Worm (Caenorhabditis elegans): ENCODE measurements around the gene gpla-1.

DNA sequence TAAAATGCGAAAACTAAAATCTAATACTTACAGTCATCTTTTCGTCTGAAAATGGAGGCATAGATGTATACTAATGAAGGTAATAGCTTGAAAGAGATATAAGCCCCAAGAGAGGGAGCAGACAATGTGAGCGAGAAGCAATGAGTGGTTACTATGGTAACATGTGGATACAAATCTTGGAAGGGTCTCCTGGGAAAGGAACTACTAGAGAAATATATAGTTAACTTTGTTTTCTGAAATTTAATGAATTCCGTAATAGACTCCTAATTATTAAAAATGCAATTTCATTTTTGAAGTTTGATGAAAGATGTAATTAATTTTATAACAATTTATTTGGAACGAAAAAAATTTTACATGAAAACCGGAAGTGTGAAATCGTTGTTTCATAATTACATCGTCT lies 10.3 kb downstream of the gpla-1 start, which contains the start of gene osm-6:
- TF ChIP-seq ztf-29 (GFP tag; IDR thresholded peaks at IDR 0.05), result no peak
- TF ChIP-seq T22C8.4 (GFP tag; IDR thresholded peaks at IDR 0.05), result no peak
- no peak for TF ChIP-seq cog-1 (tag; optimal IDR thresholded peaks at IDR 0.05)
- TF ChIP-seq flt-1 (GFP tag; IDR thresholded peaks at IDR 0.05), result no peak
- TF ChIP-seq ztf-23 (GFP tag; IDR thresholded peaks at IDR 0.05), result no peak
- no peak for TF ChIP-seq tab-1 (GFP tag; IDR thresholded peaks at IDR 0.05)

All from whole organism, midembryonic.